Worm (Caenorhabditis elegans) whole organism, late embryonic: ENCODE measurements around the gene npp-23.

Source experiments
- ama-1 ChIP-seq: fragments of 150-350 bp; optimal IDR thresholded peaks from 2 replicates; lab custom pipeline; 2014
- ets-4 ChIP-seq: sonication (generic microtip); optimal IDR thresholded peaks from 2 replicates; lab custom pipeline; 2016; ENCODE audit warnings: missing genetic modification characterization, missing compliant biosample characterization
- fkh-10 ChIP-seq: fragments of 150-350 bp; optimal IDR thresholded peaks from 2 replicates; lab custom pipeline; 2014; ENCODE audit warnings: missing biosample characterization, missing genetic modification reagents, missing genetic modification characterization
- hlh-6 ChIP-seq: sonication (generic microtip); optimal IDR thresholded peaks from 2 replicates; lab custom pipeline; 2016; ENCODE audit warnings: missing genotype, missing genetic modification characterization, missing compliant biosample characterization
- lin-11 ChIP-seq: fragments of 200-800 bp; sonication (Bioruptor generic); optimal IDR thresholded peaks from 2 replicates; lab custom pipeline; 2018; ENCODE audit warnings: mild to moderate bottlenecking, missing genetic modification characterization, missing compliant biosample characterization
- pag-3 ChIP-seq: sonication (generic microtip); optimal IDR thresholded peaks from 2 replicates; lab custom pipeline; 2016; ENCODE audit warnings: missing compliant biosample characterization, missing genetic modification characterization, borderline replicate concordance
- unc-55 ChIP-seq: sonication (generic microtip); optimal IDR thresholded peaks from 2 replicates; lab custom pipeline; 2017; ENCODE audit warnings: missing biosample characterization, missing genetic modification reagents, missing genetic modification characterization

DNA sequence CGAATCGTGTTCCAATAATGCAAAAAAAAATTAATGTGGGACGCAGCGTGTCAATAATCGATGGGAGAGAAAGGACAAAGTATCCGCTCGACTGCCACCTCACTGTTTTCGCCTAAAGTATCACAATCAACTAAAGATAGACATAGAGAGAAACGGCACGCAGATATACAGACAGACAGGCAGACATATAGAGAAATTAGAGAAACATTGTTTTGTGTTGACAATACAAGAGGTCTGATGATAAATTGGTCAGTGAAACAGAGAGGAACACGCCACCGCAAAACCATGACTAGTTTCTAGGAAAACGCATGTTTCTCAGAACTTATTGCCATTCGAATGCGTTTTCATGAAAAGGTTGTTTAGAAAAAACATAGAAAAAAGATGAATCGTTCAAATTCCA is 38.9 kb downstream of the npp-23 start, which contains the start of gene T28C6.8:
- TF ChIP-seq unc-55 (GFP tag; lab: Kevin White, UChicago) (no peak), fkh-10 (GFP tag; lab: Kevin White, UChicago) (no peak), hlh-6 (tag; lab: Kevin White, UChicago) (no peak), pag-3 (no peak), ama-1 (lab: Kevin White, UChicago) (no peak), ets-4 (no peak), lin-11 (tag; lab: Kevin White, UChicago) (no peak)
